Fruit fly (Drosophila melanogaster): ENCODE results near the gene Or85c.

DNA sequence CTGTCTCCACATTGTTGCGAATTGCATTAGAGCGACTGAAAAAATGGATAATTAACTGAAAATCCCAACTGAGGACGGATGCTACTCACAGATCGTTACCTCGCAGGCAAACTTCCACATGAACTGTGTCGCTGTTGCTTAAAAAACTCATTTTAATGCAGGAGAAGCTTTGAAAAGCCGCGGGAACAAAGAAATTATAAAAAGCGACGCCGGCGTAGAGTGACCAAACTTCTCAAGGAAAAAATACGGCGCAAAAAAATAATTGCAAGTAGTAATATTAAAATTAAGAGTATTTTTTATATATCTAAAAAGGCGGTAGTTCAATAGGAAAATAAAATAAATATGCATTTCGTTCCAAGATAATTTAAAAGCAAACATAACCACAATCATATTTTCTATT, 48.7 kb upstream of the Or85c start, which contains the start of gene pch2:
- TF ChIP-seq pan (optimal IDR thresholded peaks at IDR 0.05) = no peak
- no peak for TF ChIP-seq Dll (optimal IDR thresholded peaks at IDR 0.05)
- no peak for TF ChIP-seq psq (optimal IDR thresholded peaks at IDR 0.05)
